Worm (Caenorhabditis elegans) whole organism, L1 larva: Measurements from ENCODE around the gene Y53F4B.23.
A peak's percentile ranks its signal among the peaks of the same experiment; 100 is the strongest.

Experiments used
- C16A3.4 ChIP-seq: fragments of 150-350 bp; optimal IDR thresholded peaks from 2 replicates; lab custom pipeline; 2014; ENCODE audit warnings: missing biosample characterization, missing genetic modification characterization
- C34B4.2 ChIP-seq: sonication (generic microtip); optimal IDR thresholded peaks from 2 replicates; lab custom pipeline; 2017; ENCODE audit warnings: mild to moderate bottlenecking, missing genetic modification characterization, missing compliant biosample characterization
- aha-1 ChIP-seq: fragments of 150-350 bp; optimal IDR thresholded peaks from 2 replicates; lab custom pipeline; 2014; ENCODE audit warnings: missing biosample characterization, missing genetic modification characterization
- alr-1 ChIP-seq: fragments of 200-800 bp; sonication (Bioruptor generic); optimal IDR thresholded peaks from 2 replicates; lab custom pipeline; 2018; ENCODE audit warnings: borderline replicate concordance, mild to moderate bottlenecking, missing genetic modification characterization, missing compliant biosample characterization
- blmp-1 ChIP-seq: fragments of 150-350 bp; optimal IDR thresholded peaks from 2 replicates; lab custom pipeline; 2014; ENCODE audit warnings: missing biosample characterization, missing genetic modification characterization
- ceh-63 ChIP-seq: fragments of 200-800 bp; sonication (Bioruptor generic); optimal IDR thresholded peaks from 2 replicates; lab custom pipeline; 2018; ENCODE audit warnings: mild to moderate bottlenecking, missing genetic modification characterization, missing compliant biosample characterization
- ceh-8 ChIP-seq: fragments of 200-800 bp; sonication (Bioruptor generic); optimal IDR thresholded peaks from 2 replicates; lab custom pipeline; 2018; ENCODE audit warnings: mild to moderate bottlenecking, missing genetic modification characterization, moderate library complexity, missing compliant biosample characterization
- ceh-82 ChIP-seq, 3 experiments: fragments of 150-350 bp in 1 of 3; sonication (generic microtip) in 2 of 3; optimal IDR thresholded peaks; 2 replicates each; lab custom pipeline; 2014 to 2017; ENCODE audit warnings: missing biosample characterization in 3 of 3, missing genetic modification characterization in 3 of 3
- ces-1 ChIP-seq: fragments of 150-350 bp; optimal IDR thresholded peaks from 2 replicates; lab custom pipeline; 2014; ENCODE audit warnings: missing biosample characterization, missing genetic modification reagents, missing genetic modification characterization
- dpl-1 ChIP-seq, 3 experiments: fragments of 150-350 bp in 2 of 3; sonication (generic microtip) in 1 of 3; optimal IDR thresholded peaks; 2 replicates each; lab custom pipeline; 2014 to 2017; ENCODE audit warnings: missing biosample characterization in 3 of 3, missing genetic modification characterization in 3 of 3, missing genetic modification reagents in 3 of 3
- fkh-10 ChIP-seq: sonication (generic microtip); optimal IDR thresholded peaks from 2 replicates; lab custom pipeline; 2017; ENCODE audit warnings: missing biosample characterization, missing genetic modification reagents, missing genetic modification characterization
- hlh-17 ChIP-seq: fragments of 200-800 bp; sonication (Bioruptor generic); optimal IDR thresholded peaks from 2 replicates; lab custom pipeline; 2018; ENCODE audit warnings: missing genetic modification characterization, mild to moderate bottlenecking, missing compliant biosample characterization, moderate library complexity, borderline replicate concordance
- lin-13 ChIP-seq: fragments of 150-350 bp; optimal IDR thresholded peaks from 2 replicates; lab custom pipeline; 2014; ENCODE audit warnings: missing biosample characterization, missing genetic modification reagents, missing genetic modification characterization
- lin-15B ChIP-seq: fragments of 150-350 bp; sonication (generic microtip); optimal IDR thresholded peaks from 3 replicates; lab custom pipeline; 2014; ENCODE audit warnings: missing biosample characterization, missing genetic modification characterization
- lin-35 ChIP-seq, 2 experiments: fragments of 150-350 bp; optimal IDR thresholded peaks; 2 replicates each; lab custom pipeline; 2014; ENCODE audit warnings: missing biosample characterization in 2 of 2, missing genetic modification characterization in 2 of 2, missing genetic modification reagents in 2 of 2
- lsy-2 ChIP-seq, 2 experiments: fragments of 150-350 bp; optimal IDR thresholded peaks; 2 replicates each; lab custom pipeline; 2014; ENCODE audit warnings: missing biosample characterization in 2 of 2, missing genetic modification characterization in 2 of 2
- mdl-1 ChIP-seq, 2 experiments: fragments of 150-350 bp; optimal IDR thresholded peaks; 2 replicates each; lab custom pipeline; 2014 to 2017; ENCODE audit warnings: missing biosample characterization in 2 of 2, missing genetic modification characterization in 2 of 2, inconsistent platforms in 1 of 2
- mef-2 ChIP-seq: fragments of 150-350 bp; optimal IDR thresholded peaks from 2 replicates; lab custom pipeline; 2014; ENCODE audit warnings: missing biosample characterization, missing genetic modification characterization
- nhr-19 ChIP-seq: fragments of 200-800 bp; sonication (Bioruptor generic); conservative IDR thresholded peaks from 2 replicates; pipeline ENCODE4 v1.3.6; 2022; ENCODE audit warnings: missing genetic modification characterization, missing compliant biosample characterization
- nhr-20 ChIP-seq: sonication (generic microtip); optimal IDR thresholded peaks from 2 replicates; lab custom pipeline; 2016; ENCODE audit warnings: mild to moderate bottlenecking, missing genetic modification characterization, missing compliant biosample characterization
- nhr-71 ChIP-seq: sonication (generic microtip); optimal IDR thresholded peaks from 2 replicates; lab custom pipeline; 2016; ENCODE audit warnings: mild to moderate bottlenecking, missing genetic modification characterization, moderate library complexity, missing compliant biosample characterization
- nhr-85 ChIP-seq: sonication (generic microtip); peaks from one replicate; lab custom pipeline; 2016; ENCODE audit warnings: missing genetic modification characterization, inconsistent platforms, missing compliant biosample characterization
- nhr-90 ChIP-seq: sonication (generic microtip); optimal IDR thresholded peaks from 2 replicates; lab custom pipeline; 2016; ENCODE audit warnings: mild to moderate bottlenecking, missing genetic modification characterization, missing compliant biosample characterization; ENCODE audit not compliant: poor library complexity
- pag-3 ChIP-seq: sonication (generic microtip); optimal IDR thresholded peaks from 2 replicates; lab custom pipeline; 2017; ENCODE audit warnings: missing genetic modification characterization, mild to moderate bottlenecking, missing compliant biosample characterization, antibody characterized with exemption, borderline replicate concordance; ENCODE audit not compliant: insufficient read depth
- pqm-1 ChIP-seq: sonication (generic microtip); optimal IDR thresholded peaks from 3 replicates; lab custom pipeline; 2017; ENCODE audit warnings: missing biosample characterization, missing genetic modification characterization
- rnt-1 ChIP-seq: sonication (generic microtip); optimal IDR thresholded peaks from 2 replicates; lab custom pipeline; 2016; ENCODE audit warnings: mild to moderate bottlenecking, missing genetic modification characterization, moderate library complexity, missing compliant biosample characterization
- skn-1 ChIP-seq: fragments of 150-350 bp; optimal IDR thresholded peaks from 2 replicates; lab custom pipeline; 2014; ENCODE audit warnings: missing biosample characterization, missing genetic modification characterization
- snu-23 ChIP-seq: sonication (generic microtip); optimal IDR thresholded peaks from 2 replicates; lab custom pipeline; 2016; ENCODE audit warnings: missing genetic modification characterization, missing compliant biosample characterization
- sptf-1 ChIP-seq: fragments of 150-350 bp; optimal IDR thresholded peaks from 2 replicates; lab custom pipeline; 2014; ENCODE audit warnings: missing biosample characterization, missing genetic modification characterization
- swsn-7 ChIP-seq: sonication (generic microtip); optimal IDR thresholded peaks from 2 replicates; lab custom pipeline; 2016; ENCODE audit warnings: missing genetic modification characterization, missing compliant biosample characterization
- tbx-2 ChIP-seq: sonication (generic microtip); optimal IDR thresholded peaks from 2 replicates; lab custom pipeline; 2016; ENCODE audit warnings: missing genetic modification characterization, missing compliant biosample characterization
- zip-4 ChIP-seq: fragments of 200-800 bp; sonication (Bioruptor generic); optimal IDR thresholded peaks from 2 replicates; lab custom pipeline; 2018; ENCODE audit warnings: mild to moderate bottlenecking, missing genetic modification characterization, moderate library complexity, missing compliant biosample characterization
- ztf-4 ChIP-seq: fragments of 150-350 bp; optimal IDR thresholded peaks from 2 replicates; lab custom pipeline; 2014; ENCODE audit warnings: missing biosample characterization, missing genetic modification characterization

The Y53F4B.23 gene

DNA sequence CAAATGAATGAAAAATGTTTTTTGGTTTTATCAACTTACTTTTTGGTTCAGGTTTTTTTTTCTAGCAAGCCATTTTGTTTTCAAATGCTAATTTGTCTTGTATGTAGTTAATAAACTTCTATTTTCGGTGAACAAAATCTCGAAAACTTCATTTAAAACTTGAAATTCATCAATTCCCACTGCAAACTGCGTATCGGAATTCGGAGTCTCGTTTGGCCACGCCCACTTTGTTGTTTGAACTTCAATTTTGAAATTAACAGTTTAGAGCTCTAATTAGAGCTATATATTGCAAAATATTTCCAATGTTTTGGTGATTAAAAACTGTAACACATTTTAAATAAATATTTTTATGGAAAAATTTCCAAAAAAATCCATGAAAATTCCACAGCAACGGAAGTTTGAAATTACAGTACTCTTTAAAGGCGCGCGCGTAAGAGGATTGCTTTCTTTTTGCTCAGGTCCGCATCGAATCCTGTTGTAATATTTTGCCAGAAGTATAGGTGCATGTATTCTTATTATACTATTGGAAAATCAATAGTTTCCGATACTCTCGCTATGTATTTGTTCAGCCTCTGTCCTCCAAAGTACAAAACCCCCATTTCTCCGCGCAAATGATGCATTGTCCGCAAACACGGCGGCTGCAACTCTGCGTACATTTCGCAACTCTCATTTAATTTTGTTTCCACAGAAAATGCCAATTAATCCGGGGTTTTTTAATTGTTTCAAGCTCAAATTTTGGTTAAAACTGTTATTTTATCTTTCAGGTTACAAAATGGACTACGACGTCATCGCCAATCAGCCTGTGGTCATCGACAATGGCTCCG is 4.6 kb upstream of the Y53F4B.23 start, which contains the start of gene arp-1 (continued):
- TF ChIP-seq mdl-1 (tag; optimal IDR thresholded peaks at IDR 0.05; lab: Kevin White, UChicago) (peak in 1 of 2 experiments; percentile 31), C16A3.4 (tag; lab: Kevin White, UChicago) (peak; percentile 75), tbx-2 (tag; lab: Kevin White, UChicago) (peak; percentile 20), alr-1 (tag; lab: Kevin White, UChicago) (no peak), snu-23 (peak; percentile 57), lin-35 (GFP tag; optimal IDR thresholded peaks at IDR 0.05; lab: Kevin White, UChicago) (peak; percentile 73 to 77), lin-13 (GFP tag; lab: Kevin White, UChicago) (peak; percentile 21), ceh-8 (no peak), nhr-85 (tag; lab: Kevin White, UChicago) (no peak), zip-4 (GFP tag; lab: Kevin White, UChicago) (peak; percentile 84), nhr-20 (tag; lab: Kevin White, UChicago) (peak; percentile 42), aha-1 (no peak), nhr-90 (tag; lab: Kevin White, UChicago) (no peak), lin-15B (tag; lab: Kevin White, UChicago) (peak; percentile 11), C34B4.2 (tag; lab: Kevin White, UChicago) (no peak), skn-1 (tag; lab: Kevin White, UChicago) (peak; percentile 43), ceh-82 (tag; optimal IDR thresholded peaks at IDR 0.05; lab: Kevin White, UChicago) (peak; percentile 50 to 63 (median 52)), nhr-19 (GFP tag; lab: Robert Waterston, UW) (peak; percentile 26; the same call in 1 of the 2 replicates), pqm-1 (no peak), ceh-63 (GFP tag; lab: Kevin White, UChicago) (no peak), nhr-71 (tag; lab: Kevin White, UChicago) (peak; percentile 41), blmp-1 (no peak), dpl-1 (GFP tag; optimal IDR thresholded peaks at IDR 0.05; lab: Kevin White, UChicago) (peak; percentile 61 to 68 (median 68)), swsn-7 (tag; lab: Kevin White, UChicago) (peak; percentile 34)

DNA sequence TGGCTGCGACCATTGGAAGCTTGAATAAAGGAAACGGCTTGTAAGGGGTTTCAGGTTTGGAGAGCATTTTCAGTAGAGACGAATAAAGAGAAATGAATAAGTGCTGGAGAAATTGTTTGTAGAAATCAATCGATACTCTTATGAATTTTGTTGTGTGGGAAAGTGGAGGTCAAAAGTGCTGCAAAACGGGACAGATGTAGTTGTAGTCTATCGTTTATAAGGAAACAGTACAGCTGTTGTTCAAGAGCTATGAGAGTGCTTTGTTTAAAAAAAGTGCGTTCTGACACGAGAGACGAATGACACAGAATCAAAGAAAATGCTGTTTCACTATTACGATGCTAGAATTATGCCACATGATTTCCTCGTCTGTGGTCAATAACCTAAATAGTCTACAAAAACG is 6.2 kb downstream of the Y53F4B.23 start, which contains the start of gene Y53F4B.62:
Y53F4B.62 (minus strand) TSS at position 101 of the 400 bp plus-strand sequence.
- no peak for TF ChIP-seq fkh-10 (GFP tag; lab: Kevin White, UChicago)

DNA sequence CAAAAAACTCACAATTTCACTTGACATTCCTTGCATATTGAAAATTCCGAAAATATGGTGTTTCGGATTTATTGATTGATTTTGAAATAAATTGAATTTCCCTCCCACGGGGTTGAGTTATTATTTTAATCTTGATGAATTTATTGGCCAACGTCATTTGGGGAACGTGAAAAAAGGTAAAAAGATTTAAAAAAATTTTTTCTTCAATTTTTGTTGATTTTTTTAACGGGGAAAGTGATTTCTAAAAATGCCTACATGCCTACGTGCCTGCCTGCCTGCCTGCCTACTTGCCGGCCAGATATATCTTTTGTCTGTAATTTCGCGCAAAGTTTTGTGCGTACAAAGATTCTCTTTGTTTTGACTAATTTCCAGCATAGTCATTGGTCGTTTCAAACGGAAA is 10.0 kb downstream of the Y53F4B.23 start, which contains the start of gene Y53F4B.24:
Y53F4B.24 (minus strand) TSS at position 101 of the 400 bp plus-strand sequence.
- TF ChIP-seq lsy-2 (tag; optimal IDR thresholded peaks at IDR 0.05; lab: Kevin White, UChicago) (no peak), pag-3 (tag; lab: Kevin White, UChicago) (no peak), ztf-4 (no peak), mef-2 (tag; lab: Kevin White, UChicago) (no peak), nhr-85 (tag; lab: Kevin White, UChicago) (peak; percentile 4)

DNA sequence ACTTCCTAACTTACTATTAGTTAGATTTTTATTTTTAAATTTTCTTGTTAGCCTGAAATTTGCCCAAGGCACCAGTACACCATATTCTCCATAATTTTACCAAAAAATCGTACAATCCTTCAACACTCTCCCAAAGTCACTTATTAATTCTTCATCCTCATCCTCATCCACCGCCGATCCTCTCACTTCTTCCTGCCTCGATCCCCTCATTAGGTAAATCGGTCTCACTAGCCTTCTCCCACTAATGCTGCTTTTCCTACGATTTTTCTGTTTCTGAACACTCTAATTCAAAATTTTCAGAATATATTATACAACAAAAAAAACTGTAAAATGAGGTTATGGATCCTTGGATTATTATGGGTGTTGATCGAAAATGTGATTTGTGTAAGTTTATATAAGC is 11.6 kb downstream of the Y53F4B.23 start, which contains the start of gene Y53F4B.25:
Y53F4B.25 (plus strand) TSS at position 301 of the 400 bp plus-strand sequence.
- TF ChIP-seq ces-1 = no peak
- no peak for TF ChIP-seq rnt-1 (tag; lab: Kevin White, UChicago)
- TF ChIP-seq hlh-17 (GFP tag; lab: Kevin White, UChicago) = no peak
- TF ChIP-seq sptf-1 (tag; lab: Kevin White, UChicago) = no peak
